Worm (Caenorhabditis elegans) whole organism, L2 larva: Measurements from ENCODE around the gene srw-15.

Experiments
- C34F6.9 ChIP-seq: fragments of 150-350 bp; optimal IDR thresholded peaks from 2 replicates; lab custom pipeline; 2014; ENCODE audit warnings: missing biosample characterization, missing genetic modification characterization
- F13H6.1 ChIP-seq: sonication (generic microtip); optimal IDR thresholded peaks from 2 replicates; lab custom pipeline; 2016; ENCODE audit warnings: missing genetic modification characterization, missing compliant biosample characterization
- R02D3.7 ChIP-seq: fragments of 150-350 bp; optimal IDR thresholded peaks from 2 replicates; lab custom pipeline; 2014; ENCODE audit warnings: missing biosample characterization, missing genetic modification characterization
- Y55F3AM.14 ChIP-seq: fragments of 200-800 bp; sonication (Bioruptor generic); optimal IDR thresholded peaks from 2 replicates; lab custom pipeline; 2018; ENCODE audit warnings: mild to moderate bottlenecking, missing genetic modification characterization, missing compliant biosample characterization
- ZK546.5 ChIP-seq: sonication (generic microtip); optimal IDR thresholded peaks from 2 replicates; lab custom pipeline; 2017; ENCODE audit warnings: missing biosample characterization, missing genetic modification characterization
- alr-1 ChIP-seq: fragments of 150-350 bp; optimal IDR thresholded peaks from 2 replicates; lab custom pipeline; 2014; ENCODE audit warnings: missing biosample characterization, missing genetic modification characterization
- aly-2 ChIP-seq: fragments of 150-350 bp; optimal IDR thresholded peaks from 2 replicates; lab custom pipeline; 2014; ENCODE audit warnings: missing biosample characterization, missing genetic modification characterization
- ama-1 ChIP-seq: fragments of 150-350 bp; optimal IDR thresholded peaks from 2 replicates; lab custom pipeline; 2018; ENCODE audit warnings: inconsistent platforms
- blmp-1 ChIP-seq: sonication (generic microtip); optimal IDR thresholded peaks from 2 replicates; lab custom pipeline; 2017; ENCODE audit warnings: missing genetic modification characterization, mild to moderate bottlenecking, missing compliant biosample characterization, antibody characterized with exemption, moderate library complexity; ENCODE audit not compliant: insufficient read depth
- ceh-16 ChIP-seq: fragments of 150-350 bp; optimal IDR thresholded peaks from 2 replicates; lab custom pipeline; 2014; ENCODE audit warnings: missing biosample characterization, missing genetic modification characterization
- ceh-82 ChIP-seq: fragments of 150-350 bp; optimal IDR thresholded peaks from 2 replicates; lab custom pipeline; 2014; ENCODE audit warnings: missing biosample characterization, missing genetic modification characterization
- crh-2 ChIP-seq: sonication (generic microtip); optimal IDR thresholded peaks from 2 replicates; lab custom pipeline; 2017; ENCODE audit warnings: missing biosample characterization, missing genetic modification characterization
- dmd-4 ChIP-seq: sonication (generic microtip); optimal IDR thresholded peaks from 2 replicates; lab custom pipeline; 2017; ENCODE audit warnings: missing biosample characterization, missing genetic modification characterization
- egl-27 ChIP-seq: sonication (generic microtip); optimal IDR thresholded peaks from 3 replicates; lab custom pipeline; 2017; ENCODE audit warnings: missing biosample characterization, missing genetic modification reagents, missing genetic modification characterization
- elt-1 ChIP-seq: fragments of 150-350 bp; optimal IDR thresholded peaks from 2 replicates; lab custom pipeline; 2014; ENCODE audit warnings: missing biosample characterization, missing genetic modification characterization
- elt-3 ChIP-seq: sonication (generic microtip); optimal IDR thresholded peaks from 2 replicates; lab custom pipeline; 2017; ENCODE audit warnings: missing biosample characterization, missing genetic modification characterization
- fos-1 ChIP-seq: fragments of 150-350 bp; optimal IDR thresholded peaks from 2 replicates; lab custom pipeline; 2014; ENCODE audit warnings: missing biosample characterization, missing genetic modification characterization
- gmeb-1 ChIP-seq: fragments of 150-350 bp; optimal IDR thresholded peaks from 2 replicates; lab custom pipeline; 2014; ENCODE audit warnings: missing biosample characterization, missing genetic modification characterization
- lin-11 ChIP-seq: fragments of 150-350 bp; sonication (generic microtip); optimal IDR thresholded peaks from 2 replicates; lab custom pipeline; 2014; ENCODE audit warnings: missing biosample characterization, missing genetic modification characterization, inconsistent platforms, mixed read lengths
- lin-13 ChIP-seq: fragments of 150-350 bp; optimal IDR thresholded peaks from 2 replicates; lab custom pipeline; 2014; ENCODE audit warnings: missing biosample characterization, missing genetic modification reagents, missing genetic modification characterization
- lin-39 ChIP-seq: fragments of 150-350 bp; optimal IDR thresholded peaks from 2 replicates; lab custom pipeline; 2014; ENCODE audit warnings: missing biosample characterization, missing genetic modification reagents, missing genetic modification characterization
- lsy-2 ChIP-seq, 2 experiments: fragments of 150-350 bp in 1 of 2; sonication (generic microtip) in 1 of 2; optimal IDR thresholded peaks; 2 replicates each; lab custom pipeline; 2014 to 2017; ENCODE audit warnings: missing biosample characterization in 2 of 2, missing genetic modification characterization in 2 of 2
- mab-5 ChIP-seq: fragments of 150-350 bp; optimal IDR thresholded peaks from 2 replicates; lab custom pipeline; 2014; ENCODE audit warnings: missing biosample characterization, missing genetic modification characterization
- mbf-1 ChIP-seq: sonication (generic microtip); optimal IDR thresholded peaks from 2 replicates; lab custom pipeline; 2017; ENCODE audit warnings: missing biosample characterization, missing genetic modification characterization
- mdl-1 ChIP-seq, 2 experiments: fragments of 150-350 bp in 1 of 2; sonication (generic microtip) in 1 of 2; optimal IDR thresholded peaks; 2 replicates each; lab custom pipeline; 2017; ENCODE audit warnings: missing biosample characterization in 2 of 2, missing genetic modification characterization in 2 of 2
- nhr-11 ChIP-seq: fragments of 150-350 bp; optimal IDR thresholded peaks from 2 replicates; lab custom pipeline; 2014; ENCODE audit warnings: missing biosample characterization, missing genetic modification characterization
- nhr-129 ChIP-seq: fragments of 150-350 bp; optimal IDR thresholded peaks from 2 replicates; lab custom pipeline; 2014; ENCODE audit warnings: missing biosample characterization, missing genetic modification characterization
- nhr-21 ChIP-seq: fragments of 150-350 bp; optimal IDR thresholded peaks from 2 replicates; lab custom pipeline; 2014; ENCODE audit warnings: missing biosample characterization, missing genetic modification characterization
- nhr-25 ChIP-seq: fragments of 150-350 bp; sonication (generic microtip); optimal IDR thresholded peaks from 3 replicates; lab custom pipeline; 2014; ENCODE audit warnings: missing biosample characterization, missing genetic modification characterization
- nhr-6 ChIP-seq: fragments of 150-350 bp; optimal IDR thresholded peaks from 2 replicates; lab custom pipeline; 2014; ENCODE audit warnings: missing biosample characterization, missing genetic modification characterization
- nhr-77 ChIP-seq: fragments of 150-350 bp; optimal IDR thresholded peaks from 2 replicates; lab custom pipeline; 2014; ENCODE audit warnings: missing biosample characterization, missing genetic modification characterization
- peb-1 ChIP-seq: fragments of 150-350 bp; optimal IDR thresholded peaks from 2 replicates; lab custom pipeline; 2014; ENCODE audit warnings: missing biosample characterization, missing genetic modification characterization
- sem-4 ChIP-seq: fragments of 150-350 bp; optimal IDR thresholded peaks from 2 replicates; lab custom pipeline; 2014; ENCODE audit warnings: missing biosample characterization, missing genetic modification reagents, missing genetic modification characterization
- skn-1 ChIP-seq: sonication (generic microtip); optimal IDR thresholded peaks from 2 replicates; lab custom pipeline; 2017; ENCODE audit warnings: missing biosample characterization, missing genetic modification characterization
- sma-3 ChIP-seq: sonication (generic microtip); optimal IDR thresholded peaks from 2 replicates; lab custom pipeline; 2016; ENCODE audit warnings: missing genetic modification reagents, missing genetic modification characterization, missing compliant biosample characterization
- sma-9 ChIP-seq, 2 experiments: fragments of 150-350 bp in 1 of 2; sonication (generic microtip) in 1 of 2; optimal IDR thresholded peaks; 2 replicates each; lab custom pipeline; 2014 to 2016; ENCODE audit warnings: missing genetic modification characterization in 2 of 2, mild to moderate bottlenecking in 1 of 2, missing biosample characterization in 1 of 2, missing compliant biosample characterization in 1 of 2, missing genetic modification reagents in 1 of 2, moderate library complexity in 1 of 2
- snpc-4 ChIP-seq: fragments of 150-350 bp; optimal IDR thresholded peaks from 2 replicates; lab custom pipeline; 2014; ENCODE audit warnings: missing biosample characterization, missing genetic modification characterization
- unc-39 ChIP-seq: fragments of 150-350 bp; optimal IDR thresholded peaks from 2 replicates; lab custom pipeline; 2014; ENCODE audit warnings: missing biosample characterization, missing genetic modification characterization
- unc-55 ChIP-seq: fragments of 150-350 bp; sonication (generic microtip); optimal IDR thresholded peaks from 3 replicates; lab custom pipeline; 2014; ENCODE audit warnings: missing biosample characterization, missing genetic modification reagents, missing genetic modification characterization
- unc-62 ChIP-seq: fragments of 150-350 bp; optimal IDR thresholded peaks from 2 replicates; lab custom pipeline; 2014; ENCODE audit warnings: missing biosample characterization, missing genetic modification reagents, missing genetic modification characterization
- zag-1 ChIP-seq: fragments of 150-350 bp; optimal IDR thresholded peaks from 2 replicates; lab custom pipeline; 2014; ENCODE audit warnings: missing biosample characterization, missing genetic modification characterization
- ztf-1 ChIP-seq: fragments of 200-800 bp; sonication (Bioruptor generic); conservative IDR thresholded peaks from 2 replicates; pipeline ENCODE4 v1.3.6; 2022; ENCODE audit warnings: missing genetic modification characterization, missing compliant biosample characterization
- ztf-11 ChIP-seq: sonication (generic microtip); optimal IDR thresholded peaks from 2 replicates; lab custom pipeline; 2017; ENCODE audit warnings: missing biosample characterization, missing genetic modification characterization
- ztf-4 ChIP-seq: fragments of 150-350 bp; optimal IDR thresholded peaks from 2 replicates; lab custom pipeline; 2014; ENCODE audit warnings: missing biosample characterization, missing genetic modification characterization

srw-15 gene

ce11 chrV:15187083-15188057 lies 43.0 kb upstream of the srw-15 start, which contains the start of the genes cyn-7 and bath-36:
TSS of gene cyn-7 (minus strand) at chrV:15187378.
TSS of gene bath-36 (plus strand) at chrV:15187888.
- TF ChIP-seq unc-55 (peak; percentile 67), unc-39 (tag; lab: Kevin White, UChicago) (no peak), lin-11 (tag; lab: Kevin White, UChicago) (no peak), nhr-129 (tag; lab: Kevin White, UChicago) (peak; percentile 71), alr-1 (tag; lab: Kevin White, UChicago) (no peak), sma-9 (GFP tag; optimal IDR thresholded peaks at IDR 0.05; lab: Kevin White, UChicago) (peak; percentile 72), sma-9 (tag; optimal IDR thresholded peaks at IDR 0.05; lab: Kevin White, UChicago) (no peak), mdl-1 (tag; optimal IDR thresholded peaks at IDR 0.05; lab: Kevin White, UChicago) (peak in 1 of 2 experiments; percentile 18), crh-2 (peak; percentile 82), egl-27 (tag; lab: Kevin White, UChicago) (peak; percentile 70), elt-3 (tag; lab: Kevin White, UChicago) (no peak), C34F6.9 (tag; lab: Kevin White, UChicago) (peak; percentile 86), ZK546.5 (tag; lab: Kevin White, UChicago) (no peak), elt-1 (tag; lab: Kevin White, UChicago) (no peak), snpc-4 (peak; percentile 28), sma-3 (GFP tag; lab: Kevin White, UChicago) (peak; percentile 88), nhr-11 (tag; lab: Kevin White, UChicago) (no peak), nhr-6 (tag; lab: Kevin White, UChicago) (no peak), zag-1 (tag; lab: Kevin White, UChicago) (no peak), Y55F3AM.14 (GFP tag; lab: Kevin White, UChicago) (no peak), mab-5 (tag; lab: Kevin White, UChicago) (peak; percentile 3), ztf-4 (tag; lab: Kevin White, UChicago) (peak; percentile 34), ceh-82 (tag; lab: Kevin White, UChicago) (no peak), blmp-1 (tag; lab: Kevin White, UChicago) (peak; percentile 86), ama-1 (lab: Kevin White, UChicago) (no peak), lsy-2 (tag; optimal IDR thresholded peaks at IDR 0.05; lab: Kevin White, UChicago) (peak; percentile 71 to 87), F13H6.1 (tag; lab: Kevin White, UChicago) (peak; percentile 78), lin-13 (GFP tag; lab: Kevin White, UChicago) (peak; percentile 70), R02D3.7 (tag; lab: Kevin White, UChicago) (peak; percentile 9), lin-39 (tag; lab: Kevin White, UChicago) (no peak), nhr-25 (tag; lab: Kevin White, UChicago) (peak; percentile 75), ztf-1 (GFP tag; lab: Robert Waterston, UW) (no peak), sem-4 (tag; lab: Kevin White, UChicago) (peak; percentile 24), gmeb-1 (tag; lab: Kevin White, UChicago) (peak; percentile 86), fos-1 (peak; percentile 89), nhr-21 (tag; lab: Kevin White, UChicago) (peak; percentile 61), nhr-77 (tag; lab: Kevin White, UChicago) (no peak), peb-1 (no peak)
- TF ChIP-seq, all 48 proteins: peak for 21

DNA sequence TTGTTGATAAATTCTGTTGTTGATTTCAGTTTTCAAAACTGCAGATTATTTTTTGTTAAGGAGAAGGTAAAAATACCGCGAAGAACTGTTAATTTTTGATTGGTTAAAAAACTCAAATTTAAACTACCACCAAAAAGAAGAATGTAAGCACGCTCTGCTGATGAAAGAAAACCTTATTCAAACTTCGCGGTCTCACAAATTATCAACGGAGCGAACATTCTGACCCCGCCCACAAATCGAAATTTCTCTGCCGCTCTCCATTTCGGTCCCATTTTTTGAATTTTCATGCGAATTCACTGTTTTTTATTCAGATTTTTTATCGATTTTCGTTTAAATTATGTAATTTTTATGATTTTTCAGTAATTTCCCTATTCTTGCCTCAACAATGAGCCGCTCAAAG lies 40.8 kb upstream of the srw-15 start, which contains the start of gene cyn-3:
cyn-3 (plus strand) TSS at position 361 of the 400 bp plus-strand sequence.
- TF ChIP-seq skn-1 (tag; lab: Kevin White, UChicago) (no peak), nhr-129 (tag; lab: Kevin White, UChicago) (peak; percentile 89), unc-62 (GFP tag; lab: Kevin White, UChicago) (no peak), ceh-16 (tag; lab: Kevin White, UChicago) (peak; percentile 59), ceh-82 (tag; lab: Kevin White, UChicago) (peak; percentile 38), ztf-11 (tag; lab: Kevin White, UChicago) (no peak), ztf-1 (GFP tag; lab: Robert Waterston, UW) (no peak), lin-13 (GFP tag; lab: Kevin White, UChicago) (peak; percentile 93), C34F6.9 (tag; lab: Kevin White, UChicago) (peak; percentile 93), unc-55 (peak; percentile 97), sma-9 (GFP tag; optimal IDR thresholded peaks at IDR 0.05; lab: Kevin White, UChicago) (peak; percentile 90), sma-9 (tag; optimal IDR thresholded peaks at IDR 0.05; lab: Kevin White, UChicago) (no peak), aly-2 (no peak), lin-39 (tag; lab: Kevin White, UChicago) (no peak), ZK546.5 (tag; lab: Kevin White, UChicago) (peak; percentile 30), zag-1 (tag; lab: Kevin White, UChicago) (peak; percentile 46), F13H6.1 (tag; lab: Kevin White, UChicago) (peak; percentile 85), mbf-1 (tag; lab: Kevin White, UChicago) (no peak), dmd-4 (tag; lab: Kevin White, UChicago) (no peak), ama-1 (lab: Kevin White, UChicago) (peak; percentile 85), nhr-77 (tag; lab: Kevin White, UChicago) (peak; percentile 54), blmp-1 (tag; lab: Kevin White, UChicago) (peak; percentile 78), egl-27 (tag; lab: Kevin White, UChicago) (peak; percentile 31), peb-1 (no peak), mab-5 (tag; lab: Kevin White, UChicago) (peak; percentile 81), lsy-2 (tag; optimal IDR thresholded peaks at IDR 0.05; lab: Kevin White, UChicago) (peak; percentile 82 to 93), ztf-4 (tag; lab: Kevin White, UChicago) (peak; percentile 73), mdl-1 (tag; optimal IDR thresholded peaks at IDR 0.05; lab: Kevin White, UChicago) (no peak), lin-11 (tag; lab: Kevin White, UChicago) (peak; percentile 91), nhr-6 (tag; lab: Kevin White, UChicago) (no peak), alr-1 (tag; lab: Kevin White, UChicago) (no peak), gmeb-1 (tag; lab: Kevin White, UChicago) (peak; percentile 99), nhr-21 (tag; lab: Kevin White, UChicago) (peak; percentile 85), nhr-11 (tag; lab: Kevin White, UChicago) (no peak), elt-3 (tag; lab: Kevin White, UChicago) (no peak)
